Fruit fly (Drosophila melanogaster): ENCODE results near the gene Smg6.

- TF ChIP-seq Crg-1 (GFP tag; optimal IDR thresholded peaks at IDR 0.05) (peak; percentile 45), CG1620 (GFP tag; optimal IDR thresholded peaks at IDR 0.05) (peak; percentile 88), CG11617 (GFP tag; optimal IDR thresholded peaks at IDR 0.05) (peak; percentile 77), CG33017 (tag; optimal IDR thresholded peaks at IDR 0.05) (peak; percentile 48), CG5204 (GFP tag; optimal IDR thresholded peaks at IDR 0.05) (no peak), kay (GFP tag; ENCODE audit: borderline replicate concordance) (no peak), Mnt (GFP tag; optimal IDR thresholded peaks at IDR 0.05) (peak; percentile 82)
Measured at dm6 chr3R:25069569-25069968, 36.3 kb upstream of the Smg6 start, which contains the start of the genes Stt3B and CG11839.

All from whole organism, adult.